Worm (Caenorhabditis elegans) whole organism, mixed stage, embryonic: ENCODE measurements around the gene mig-17.

Source experiments
- bed-3 ChIP-seq: fragments of 200-800 bp; sonication (Bioruptor generic); optimal IDR thresholded peaks from 3 replicates; lab custom pipeline; 2018; ENCODE audit warnings: mild to moderate bottlenecking, missing genetic modification characterization, moderate library complexity, missing compliant biosample characterization
- blmp-1 ChIP-seq: fragments of 150-350 bp; optimal IDR thresholded peaks from 2 replicates; lab custom pipeline; 2014; ENCODE audit warnings: missing biosample characterization, missing genetic modification characterization
- ceh-39 ChIP-seq: fragments of 150-350 bp; optimal IDR thresholded peaks from 2 replicates; lab custom pipeline; 2014; ENCODE audit warnings: missing biosample characterization, missing genetic modification characterization
- ceh-83 ChIP-seq: fragments of 200-800 bp; sonication (Bioruptor generic); optimal IDR thresholded peaks from 2 replicates; lab custom pipeline; 2018; ENCODE audit warnings: mild to moderate bottlenecking, missing genetic modification characterization, missing compliant biosample characterization
- ces-1 ChIP-seq: fragments of 150-350 bp; optimal IDR thresholded peaks from 2 replicates; lab custom pipeline; 2014; ENCODE audit warnings: missing biosample characterization, missing genetic modification reagents, missing genetic modification characterization
- cnd-1 ChIP-seq: fragments of 200-800 bp; sonication (Bioruptor generic); optimal IDR thresholded peaks from 2 replicates; lab custom pipeline; 2018; ENCODE audit warnings: mild to moderate bottlenecking, missing genetic modification characterization, missing compliant biosample characterization
- drap-1 ChIP-seq: fragments of 200-800 bp; sonication (Bioruptor generic); optimal IDR thresholded peaks from 3 replicates; lab custom pipeline; 2018; ENCODE audit warnings: mild to moderate bottlenecking, missing genetic modification characterization, missing compliant biosample characterization
- elt-1 ChIP-seq: sonication (generic microtip); optimal IDR thresholded peaks from 2 replicates; lab custom pipeline; 2017; ENCODE audit warnings: missing genetic modification characterization, mild to moderate bottlenecking, missing compliant biosample characterization, antibody characterized with exemption, moderate library complexity, borderline replicate concordance; ENCODE audit not compliant: insufficient read depth
- elt-3 ChIP-seq: fragments of 150-350 bp; optimal IDR thresholded peaks from 2 replicates; lab custom pipeline; 2014; ENCODE audit warnings: missing biosample characterization, missing genetic modification characterization
- flh-1 ChIP-seq: fragments of 200-800 bp; sonication (Bioruptor generic); optimal IDR thresholded peaks from 2 replicates; lab custom pipeline; 2018; ENCODE audit warnings: mild to moderate bottlenecking, missing genetic modification characterization, moderate library complexity, missing compliant biosample characterization
- ham-2 ChIP-seq: fragments of 200-800 bp; sonication (Bioruptor generic); optimal IDR thresholded peaks from 2 replicates; lab custom pipeline; 2018; ENCODE audit warnings: mild to moderate bottlenecking, missing genetic modification characterization, missing compliant biosample characterization
- lin-13 ChIP-seq: fragments of 150-350 bp; optimal IDR thresholded peaks from 2 replicates; lab custom pipeline; 2014; ENCODE audit warnings: missing biosample characterization, missing genetic modification characterization
- lin-32 ChIP-seq: fragments of 200-800 bp; sonication (Bioruptor generic); optimal IDR thresholded peaks from 2 replicates; lab custom pipeline; 2018; ENCODE audit warnings: mild to moderate bottlenecking, missing genetic modification characterization, missing compliant biosample characterization
- lsy-2 ChIP-seq: fragments of 150-350 bp; optimal IDR thresholded peaks from 2 replicates; lab custom pipeline; 2014; ENCODE audit warnings: missing biosample characterization, missing genetic modification characterization
- mep-1 ChIP-seq: fragments of 150-350 bp; optimal IDR thresholded peaks from 2 replicates; lab custom pipeline; 2017; ENCODE audit warnings: missing biosample characterization, missing genetic modification reagents, missing genetic modification characterization, inconsistent platforms
- mls-2 ChIP-seq: sonication (generic microtip); optimal IDR thresholded peaks from 2 replicates; lab custom pipeline; 2016; ENCODE audit warnings: mild to moderate bottlenecking, missing genetic modification characterization, moderate library complexity, missing compliant biosample characterization
- nhr-12 ChIP-seq: fragments of 150-350 bp; optimal IDR thresholded peaks from 2 replicates; lab custom pipeline; 2014; ENCODE audit warnings: missing biosample characterization, missing genetic modification characterization
- nhr-2 ChIP-seq: fragments of 150-350 bp; optimal IDR thresholded peaks from 2 replicates; lab custom pipeline; 2014; ENCODE audit warnings: missing biosample characterization, missing genetic modification characterization
- nhr-237 ChIP-seq: fragments of 150-350 bp; optimal IDR thresholded peaks from 2 replicates; lab custom pipeline; 2014; ENCODE audit warnings: missing biosample characterization, missing genetic modification characterization
- nhr-28 ChIP-seq: fragments of 150-350 bp; optimal IDR thresholded peaks from 2 replicates; lab custom pipeline; 2014; ENCODE audit warnings: missing biosample characterization, missing genetic modification characterization
- nhr-76 ChIP-seq: sonication (generic microtip); optimal IDR thresholded peaks from 2 replicates; lab custom pipeline; 2017; ENCODE audit warnings: missing biosample characterization, missing genetic modification characterization
- pha-4 ChIP-seq: fragments of 150-350 bp; optimal IDR thresholded peaks from 2 replicates; lab custom pipeline; 2018; ENCODE audit warnings: missing biosample characterization, missing genetic modification reagents, missing genetic modification characterization
- sem-2 ChIP-seq: fragments of 200-800 bp; sonication (Bioruptor generic); optimal IDR thresholded peaks from 2 replicates; lab custom pipeline; 2018; ENCODE audit warnings: mild to moderate bottlenecking, missing genetic modification characterization, missing compliant biosample characterization
- snpc-4 ChIP-seq: fragments of 150-350 bp; optimal IDR thresholded peaks from 2 replicates; lab custom pipeline; 2014; ENCODE audit warnings: missing biosample characterization, missing genetic modification characterization
- sptf-1 ChIP-seq: sonication (generic microtip); optimal IDR thresholded peaks from 2 replicates; lab custom pipeline; 2017; ENCODE audit warnings: mild to moderate bottlenecking, missing genetic modification characterization, moderate library complexity, missing compliant biosample characterization
- tbx-8 ChIP-seq: fragments of 200-800 bp; sonication (Bioruptor generic); optimal IDR thresholded peaks from 2 replicates; lab custom pipeline; 2018; ENCODE audit warnings: mild to moderate bottlenecking, missing genetic modification characterization, moderate library complexity, missing compliant biosample characterization
- unc-120 ChIP-seq: sonication (generic microtip); optimal IDR thresholded peaks from 2 replicates; lab custom pipeline; 2017; ENCODE audit warnings: missing genetic modification characterization, missing compliant biosample characterization; ENCODE audit not compliant: poor library complexity, severe bottlenecking
- unc-39 ChIP-seq: fragments of 150-350 bp; optimal IDR thresholded peaks from 2 replicates; lab custom pipeline; 2014; ENCODE audit warnings: missing biosample characterization, missing genetic modification characterization
- unc-62 ChIP-seq: fragments of 150-350 bp; optimal IDR thresholded peaks from 2 replicates; lab custom pipeline; 2014; ENCODE audit warnings: missing biosample characterization, missing genetic modification reagents, missing genetic modification characterization
- zip-8 ChIP-seq: fragments of 150-350 bp; optimal IDR thresholded peaks from 2 replicates; lab custom pipeline; 2014; ENCODE audit warnings: missing biosample characterization, missing genetic modification characterization

Gene mig-17

DNA sequence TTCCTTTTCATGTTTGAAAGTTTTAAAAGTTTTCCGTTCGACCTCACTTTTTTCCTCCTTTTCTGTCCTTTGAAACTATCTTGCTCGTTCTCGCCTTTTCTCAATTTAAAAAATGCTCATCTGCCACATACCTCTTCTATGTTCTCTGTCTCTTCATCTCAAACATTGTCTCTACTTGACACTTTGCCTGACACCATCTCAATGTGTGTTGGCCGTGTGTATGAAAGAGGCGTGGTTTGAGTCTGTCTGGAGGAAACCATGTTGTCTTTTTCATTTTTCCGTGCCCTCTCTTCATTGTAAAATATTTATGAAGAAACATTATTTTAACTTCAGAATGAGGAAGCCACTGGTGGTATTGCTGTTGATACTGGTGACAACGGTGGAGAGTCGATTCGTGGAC, 39.2 kb upstream of the mig-17 start, which contains the start of gene K03B8.6:
TSS of gene K03B8.6 (plus strand) at position 334 of the 400 bp plus-strand sequence.
- TF ChIP-seq ceh-83 (GFP tag; lab: Kevin White, UChicago) (no peak), nhr-2 (no peak), nhr-28 (no peak)
- TF ChIP-seq, all 35 proteins: peak for 0

DNA sequence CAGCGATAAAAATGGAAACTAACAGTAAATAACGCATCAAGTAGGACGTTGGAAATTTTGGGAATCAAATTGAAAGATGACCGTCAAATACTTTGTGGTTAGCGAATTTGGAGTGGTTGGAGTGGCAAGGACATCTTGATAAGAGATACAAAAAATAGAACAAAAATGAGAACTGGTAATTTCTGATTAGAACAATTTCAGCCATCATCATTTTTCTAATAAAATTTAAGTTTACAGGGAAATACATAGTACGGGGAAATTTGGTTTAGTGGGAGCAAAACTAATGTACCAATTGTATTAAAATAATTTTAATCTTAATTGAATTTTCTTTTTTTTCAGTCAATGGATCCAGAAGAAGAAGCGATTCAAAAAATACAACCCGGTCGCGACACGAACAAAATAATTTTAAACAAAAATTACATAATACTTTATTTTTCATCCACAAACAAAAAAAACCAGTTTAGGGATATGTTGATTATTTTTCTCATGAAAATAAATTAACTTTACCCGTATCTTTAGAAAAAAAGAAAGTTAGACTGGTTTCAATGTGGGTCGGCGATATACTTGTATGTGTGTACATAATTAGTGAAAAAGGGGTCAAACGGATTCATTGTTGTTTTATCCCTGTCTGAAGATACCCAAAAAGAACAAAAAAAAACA, 35.5 kb upstream of the mig-17 start, which contains the start of the genes K03B8.8 and grl-3:
TSS of gene K03B8.8 (minus strand) at position 101 of the 660 bp plus-strand sequence.
TSS of gene grl-3 (plus strand) at position 610 of the 660 bp plus-strand sequence.
- TF ChIP-seq ceh-39 (tag; lab: Kevin White, UChicago) (no peak), nhr-28 (no peak), lin-13 (no peak), nhr-237 (no peak), bed-3 (no peak), nhr-2 (no peak)

DNA sequence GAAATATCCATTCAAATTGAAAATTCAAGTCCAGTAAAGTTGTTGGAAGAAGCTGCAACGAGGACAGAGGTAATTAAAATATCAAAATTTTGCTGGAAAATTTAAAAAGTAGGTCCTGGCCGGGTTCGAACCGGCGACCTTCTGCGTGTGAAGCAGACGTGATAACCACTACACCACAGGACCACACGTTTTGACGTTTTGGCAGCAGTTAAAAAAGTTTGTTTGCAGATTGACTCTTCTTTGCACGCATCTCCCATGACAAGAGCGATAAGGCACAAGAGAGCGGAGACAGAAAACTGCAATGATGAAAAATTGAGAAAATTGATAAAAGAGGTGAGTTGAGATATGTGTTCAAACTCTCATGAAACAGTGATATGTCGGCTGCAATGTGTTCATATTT, 34.4 kb upstream of the mig-17 start:
- TF ChIP-seq sptf-1 (tag; lab: Kevin White, UChicago) (no peak), tbx-8 (no peak), sem-2 (GFP tag; lab: Kevin White, UChicago) (no peak), flh-1 (GFP tag; lab: Kevin White, UChicago) (no peak), nhr-237 (no peak), lin-13 (no peak), ceh-83 (GFP tag; lab: Kevin White, UChicago) (no peak), cnd-1 (tag; lab: Kevin White, UChicago) (no peak), nhr-12 (tag; lab: Kevin White, UChicago) (no peak)

DNA sequence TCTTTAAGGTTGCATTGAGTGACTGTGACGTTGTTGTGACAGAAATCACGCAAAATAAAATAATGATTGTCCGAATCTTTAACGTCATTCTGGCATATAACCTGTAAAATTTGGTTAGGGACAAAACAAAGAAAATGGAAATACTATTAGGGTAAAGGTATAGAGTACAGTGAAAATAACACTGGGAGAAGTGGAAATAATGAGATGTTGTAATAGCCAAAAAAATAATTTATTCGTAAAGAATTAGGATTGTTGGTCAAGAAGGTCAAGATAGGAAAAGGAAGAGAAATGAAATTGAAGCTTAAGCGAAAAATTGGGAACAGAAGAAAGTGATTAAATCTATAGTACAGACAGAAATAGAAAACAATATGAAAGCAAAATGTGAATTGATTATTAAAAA, 31.4 kb upstream of the mig-17 start, which contains the start of gene deg-3:
TSS of gene deg-3 (minus strand) at position 101 of the 400 bp plus-strand sequence.
- TF ChIP-seq pha-4 (tag; lab: Kevin White, UChicago) (no peak), drap-1 (GFP tag; lab: Kevin White, UChicago) (no peak), sem-2 (GFP tag; lab: Kevin White, UChicago) (no peak), bed-3 (no peak), blmp-1 (tag; lab: Kevin White, UChicago) (no peak), lsy-2 (tag; lab: Kevin White, UChicago) (no peak), flh-1 (GFP tag; lab: Kevin White, UChicago) (no peak), elt-1 (tag; lab: Kevin White, UChicago) (no peak), ces-1 (GFP tag; lab: Kevin White, UChicago) (no peak), zip-8 (tag; lab: Kevin White, UChicago) (no peak), mep-1 (tag; lab: Kevin White, UChicago) (no peak)

DNA sequence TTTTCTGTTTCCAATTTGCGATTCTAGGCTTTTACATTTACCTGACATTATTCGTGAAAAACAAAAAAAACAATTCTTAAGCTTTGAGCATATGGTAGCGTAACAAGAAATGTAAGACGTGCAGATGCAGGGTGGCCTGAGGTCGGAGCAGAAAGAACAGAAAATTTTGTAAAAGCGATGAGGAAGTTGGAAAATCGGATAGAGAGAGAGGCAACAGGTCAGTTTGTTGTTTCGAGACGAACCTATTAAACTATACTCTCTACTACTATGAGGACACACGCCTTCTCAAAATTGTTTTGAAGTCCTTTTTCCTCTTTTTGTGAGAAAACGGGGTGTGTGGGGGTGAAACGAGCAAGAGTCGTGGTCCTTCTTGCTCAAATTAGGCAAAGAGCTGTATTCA, 24.9 kb upstream of the mig-17 start, which contains the start of gene des-2:
TSS of gene des-2 (minus strand) at position 101 of the 400 bp plus-strand sequence.
- TF ChIP-seq ces-1 (GFP tag; lab: Kevin White, UChicago) (no peak), lin-32 (GFP tag; lab: Kevin White, UChicago) (no peak), nhr-76 (tag; lab: Kevin White, UChicago) (no peak), pha-4 (tag; lab: Kevin White, UChicago) (no peak), tbx-8 (no peak), unc-62 (no peak)
- TF ChIP-seq, all 35 proteins: peak for 0

DNA sequence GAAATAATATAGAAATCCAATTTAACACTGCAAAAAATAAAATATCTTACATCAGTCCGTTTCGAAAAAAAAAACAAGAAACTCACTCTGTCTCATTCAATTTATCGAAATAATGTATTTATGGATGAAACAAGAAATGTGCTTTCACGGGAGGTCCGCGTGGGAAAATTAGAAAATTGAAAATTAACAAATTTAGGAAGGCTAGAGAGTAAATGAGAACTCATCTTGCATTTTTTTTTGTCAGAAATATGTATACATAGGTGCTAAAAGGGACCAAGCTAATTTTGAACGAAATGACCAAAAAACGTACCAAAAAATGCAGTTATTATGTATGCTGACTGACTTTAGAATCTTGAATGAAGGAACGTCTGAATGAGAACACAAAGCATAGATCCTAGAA, 21.9 kb upstream of the mig-17 start, which contains the start of gene T26H10.2:
TSS of gene T26H10.2 (minus strand) at position 101 of the 400 bp plus-strand sequence.
- no peak for TF ChIP-seq tbx-8
- TF ChIP-seq flh-1 (GFP tag; lab: Kevin White, UChicago): no peak
- TF ChIP-seq nhr-237: no peak
- no peak for TF ChIP-seq snpc-4
- no peak for TF ChIP-seq mep-1 (tag; lab: Kevin White, UChicago)
- no peak for TF ChIP-seq cnd-1 (tag; lab: Kevin White, UChicago)
- no peak for TF ChIP-seq lin-13
- TF ChIP-seq ham-2: no peak
- no peak for TF ChIP-seq mls-2 (tag; lab: Kevin White, UChicago)
- no peak for TF ChIP-seq elt-3 (tag; lab: Kevin White, UChicago)
- TF ChIP-seq unc-120 (tag; lab: Kevin White, UChicago): no peak
- no peak for TF ChIP-seq unc-39 (tag; lab: Kevin White, UChicago)
- TF ChIP-seq sptf-1 (tag; lab: Kevin White, UChicago): no peak
